Worm (Caenorhabditis elegans) whole organism, midembryonic: ENCODE data around the gene B0546.3.

Experiments
- T22C8.4 ChIP-seq: fragments of 200-800 bp; sonication (Bioruptor generic); IDR thresholded peaks from 2 replicates; pipeline ENCODE4 v1.3.6; 2022; ENCODE audit warnings: missing genetic modification characterization, missing compliant biosample characterization
- cog-1 ChIP-seq: sonication (generic microtip); optimal IDR thresholded peaks from 2 replicates; lab custom pipeline; 2016; ENCODE audit warnings: missing genetic modification characterization, missing compliant biosample characterization
- klf-2 ChIP-seq: fragments of 200-800 bp; sonication (Bioruptor generic); conservative IDR thresholded peaks from 2 replicates; pipeline ENCODE4 v1.3.6; 2022; ENCODE audit warnings: missing genetic modification reagents, missing genetic modification characterization, missing compliant biosample characterization
- med-1 ChIP-seq: sonication (generic microtip); optimal IDR thresholded peaks from 2 replicates; lab custom pipeline; 2017; ENCODE audit warnings: missing genetic modification characterization, mild to moderate bottlenecking, missing compliant biosample characterization, antibody characterized with exemption, missing genetic modification reagents; ENCODE audit not compliant: insufficient read depth
- tab-1 ChIP-seq: fragments of 200-800 bp; sonication (Bioruptor generic); IDR thresholded peaks from 2 replicates; pipeline ENCODE4 v1.3.6; 2022; ENCODE audit warnings: missing genetic modification characterization, missing compliant biosample characterization
- ztf-23 ChIP-seq: fragments of 200-800 bp; sonication (Bioruptor generic); IDR thresholded peaks from 2 replicates; pipeline ENCODE4 v1.3.6; 2022; ENCODE audit warnings: missing genetic modification reagents, missing genetic modification characterization, missing compliant biosample characterization
- ztf-29 ChIP-seq: fragments of 200-800 bp; sonication (Bioruptor generic); IDR thresholded peaks from 2 replicates; pipeline ENCODE4 v1.3.6; 2022; ENCODE audit warnings: missing genetic modification reagents, missing genetic modification characterization, missing compliant biosample characterization

ce11 chrIV:3338676-3339075, 44.0 kb downstream of the B0546.3 start, which contains the start of gene hrpa-1:
- TF ChIP-seq klf-2 (GFP tag; lab: Robert Waterston, UW) (no peak), T22C8.4 (GFP tag; lab: Robert Waterston, UW) (no peak), ztf-29 (GFP tag; lab: Robert Waterston, UW) (no peak), ztf-23 (0 out of 2 replicates have a peak, but pooled peaks have one; percentile 12), med-1 (GFP tag; lab: Kevin White, UChicago) (no peak), tab-1 (GFP tag; lab: Robert Waterston, UW) (no peak), cog-1 (tag; lab: Kevin White, UChicago) (peak; percentile 51)
